Fruit fly (Drosophila melanogaster) whole organism, adult: Measurements from ENCODE around the gene CG42404.

Experiments
- CG11617 ChIP-seq: fragments of 200-800 bp; sonication (Bioruptor generic); optimal IDR thresholded peaks from 2 replicates; lab custom pipeline; 2017; ENCODE audit warnings: mild to moderate bottlenecking, missing biosample characterization, missing genetic modification reagents, missing genetic modification characterization
- CG12768 ChIP-seq: fragments of 200-800 bp; sonication (Bioruptor generic); optimal IDR thresholded peaks from 2 replicates; lab custom pipeline; 2017; ENCODE audit warnings: missing biosample characterization, missing genetic modification characterization, mild to moderate bottlenecking, moderate library complexity, missing genetic modification reagents
- CG14711 ChIP-seq: fragments of 200-800 bp; sonication (Bioruptor generic); optimal IDR thresholded peaks from 2 replicates; lab custom pipeline; 2018; ENCODE audit warnings: missing biosample characterization, mild to moderate bottlenecking, missing genetic modification characterization, moderate library complexity
- CG1620 ChIP-seq: fragments of 200-800 bp; sonication (Bioruptor generic); optimal IDR thresholded peaks from 2 replicates; lab custom pipeline; 2016; ENCODE audit warnings: missing biosample characterization, missing genetic modification characterization
- CG33017 ChIP-seq: fragments of 200-800 bp; sonication (Bioruptor generic); optimal IDR thresholded peaks from 2 replicates; lab custom pipeline; 2018; ENCODE audit warnings: missing biosample characterization, mild to moderate bottlenecking, missing genetic modification characterization, moderate library complexity
- CG5204 ChIP-seq: fragments of 200-800 bp; sonication (Bioruptor generic); optimal IDR thresholded peaks from 2 replicates; lab custom pipeline; 2016; ENCODE audit warnings: missing biosample characterization, missing genetic modification characterization
- CG7045 ChIP-seq: fragments of 200-800 bp; sonication (Bioruptor generic); optimal IDR thresholded peaks from 2 replicates; lab custom pipeline; 2017; ENCODE audit warnings: missing biosample characterization, mild to moderate bottlenecking, missing genetic modification characterization
- CG7101 ChIP-seq: fragments of 200-800 bp; sonication (Bioruptor generic); optimal IDR thresholded peaks from 2 replicates; lab custom pipeline; 2018; ENCODE audit warnings: missing biosample characterization, mild to moderate bottlenecking, missing genetic modification characterization, moderate library complexity
- Clk ChIP-seq: fragments of 200-800 bp; sonication (Bioruptor generic); optimal IDR thresholded peaks from 2 replicates; lab custom pipeline; 2017; ENCODE audit warnings: missing biosample characterization, missing genetic modification characterization
- Crg-1 ChIP-seq: fragments of 200-800 bp; sonication (Bioruptor generic); optimal IDR thresholded peaks from 2 replicates; lab custom pipeline; 2016; ENCODE audit warnings: missing biosample characterization, missing genetic modification characterization
- Hr96 ChIP-seq: fragments of 200-800 bp; sonication (Bioruptor generic); optimal IDR thresholded peaks from 2 replicates; lab custom pipeline; 2016; ENCODE audit warnings: missing biosample characterization, missing genetic modification characterization
- Mnt ChIP-seq: fragments of 200-800 bp; sonication (Bioruptor generic); optimal IDR thresholded peaks from 2 replicates; lab custom pipeline; 2016; ENCODE audit warnings: missing biosample characterization, mild to moderate bottlenecking, missing genetic modification characterization
- bab1 ChIP-seq: fragments of 200-800 bp; sonication (Bioruptor generic); optimal IDR thresholded peaks from 3 replicates; lab custom pipeline; 2019; ENCODE audit warnings: missing biosample characterization, mild to moderate bottlenecking, missing genetic modification characterization, moderate library complexity
- cic ChIP-seq: fragments of 200-800 bp; sonication (Bioruptor generic); optimal IDR thresholded peaks from 2 replicates; lab custom pipeline; 2017; ENCODE audit warnings: missing biosample characterization, mild to moderate bottlenecking, missing genetic modification characterization, moderate library complexity
- cnc ChIP-seq, 2 experiments: fragments of >200 bp; optimal IDR thresholded peaks; 2 replicates each; lab custom pipeline; 2017
- kay ChIP-seq: fragments of 200-800 bp; sonication (Bioruptor generic); peaks from one replicate; lab custom pipeline; 2016; ENCODE audit warnings: missing biosample characterization, missing genetic modification characterization, borderline replicate concordance
- ovo ChIP-seq: fragments of 200-800 bp; sonication (Bioruptor generic); optimal IDR thresholded peaks from 2 replicates; lab custom pipeline; 2016; ENCODE audit warnings: missing biosample characterization, missing genetic modification characterization
- pad ChIP-seq: fragments of 200-800 bp; sonication (Bioruptor generic); optimal IDR thresholded peaks from 3 replicates; lab custom pipeline; 2017; ENCODE audit warnings: missing biosample characterization, missing genetic modification characterization, mild to moderate bottlenecking, moderate library complexity, missing genetic modification reagents
- tj ChIP-seq: fragments of 200-800 bp; sonication (Bioruptor generic); optimal IDR thresholded peaks from 3 replicates; lab custom pipeline; 2017; ENCODE audit warnings: missing biosample characterization, mild to moderate bottlenecking, missing genetic modification characterization, moderate library complexity
- toe ChIP-seq: fragments of 200-800 bp; sonication (Bioruptor generic); optimal IDR thresholded peaks from 2 replicates; lab custom pipeline; 2016; ENCODE audit warnings: missing biosample characterization, missing genetic modification characterization

CG42404 gene

DNA sequence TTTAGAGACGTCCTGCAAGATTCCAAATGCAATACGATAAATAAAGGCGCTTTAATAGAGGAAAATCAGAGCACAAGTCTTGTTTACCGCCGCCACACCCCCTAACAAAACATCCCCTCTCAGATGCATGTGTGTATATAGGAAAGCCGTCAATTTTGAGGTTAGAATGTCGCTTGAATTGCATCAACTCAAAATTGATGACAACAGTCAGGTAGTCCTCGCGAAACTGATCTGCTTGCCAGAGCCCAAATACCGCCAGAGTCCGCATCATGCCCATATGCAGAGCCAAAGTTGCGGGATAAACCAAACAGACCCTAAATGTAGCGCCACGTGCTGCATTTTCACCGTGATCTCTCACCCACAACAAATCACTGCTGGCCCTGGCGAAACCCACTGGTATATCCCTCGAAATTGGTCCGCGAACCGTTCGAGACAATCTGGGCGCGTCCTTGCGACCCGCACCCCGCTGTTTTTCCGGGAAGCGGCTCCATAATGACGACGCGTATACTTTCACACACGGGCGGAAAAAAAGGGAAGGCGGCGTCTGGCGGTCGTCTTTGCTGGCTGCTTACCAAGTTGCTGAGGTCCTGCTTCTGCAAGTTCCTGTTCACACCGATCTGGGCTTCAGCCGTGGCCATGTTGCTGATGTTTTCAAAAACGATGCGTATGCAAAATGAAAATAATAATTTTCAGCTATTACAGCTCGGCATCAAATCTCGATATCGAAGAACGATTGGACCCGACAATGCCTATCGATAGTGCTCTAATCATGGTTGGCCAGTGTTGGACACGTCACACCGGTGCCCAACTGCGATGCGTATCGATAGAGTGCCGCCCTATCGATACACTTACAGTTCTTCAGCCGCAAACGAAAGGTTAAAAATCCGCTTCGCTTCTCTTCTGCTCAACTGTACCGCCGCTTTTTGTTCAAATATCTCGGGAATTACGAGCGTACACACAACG is 13.1 kb downstream of the CG42404 start, which contains the start of the genes eIF2gamma and Set:
Gene eIF2gamma, minus strand, starts transcription at position 749 of the 963 bp plus-strand sequence.
Gene Set, plus strand, starts transcription at position 843 of the 963 bp plus-strand sequence.
- TF ChIP-seq ovo (GFP tag; lab: Kevin White, UChicago) (peak; percentile 47), pad (GFP tag; lab: Kevin White, UChicago) (peak; percentile 63), CG33017 (tag; lab: Kevin White, UChicago) (peak; percentile 29), Mnt (GFP tag; lab: Kevin White, UChicago) (peak; percentile 79), Clk (GFP tag; lab: Kevin White, UChicago) (peak; percentile 60), bab1 (GFP tag; lab: Kevin White, UChicago) (peak; percentile 55), toe (GFP tag; lab: Kevin White, UChicago) (no peak), CG5204 (GFP tag; lab: Kevin White, UChicago) (no peak), CG7101 (tag; lab: Kevin White, UChicago) (peak; percentile 61), CG7045 (GFP tag; lab: Kevin White, UChicago) (no peak), cic (no peak), Hr96 (no peak), Crg-1 (GFP tag; lab: Kevin White, UChicago) (peak; percentile 30), CG14711 (tag; lab: Kevin White, UChicago) (peak; percentile 26), CG12768 (GFP tag; lab: Kevin White, UChicago) (peak; percentile 41), cnc (optimal IDR thresholded peaks at IDR 0.05; lab: Kevin White, UChicago) (no peak), CG1620 (GFP tag; lab: Kevin White, UChicago) (peak; percentile 68), tj (GFP tag; lab: Kevin White, UChicago) (peak; percentile 72), kay (GFP tag; lab: Kevin White, UChicago) (no peak), CG11617 (no peak)

DNA sequence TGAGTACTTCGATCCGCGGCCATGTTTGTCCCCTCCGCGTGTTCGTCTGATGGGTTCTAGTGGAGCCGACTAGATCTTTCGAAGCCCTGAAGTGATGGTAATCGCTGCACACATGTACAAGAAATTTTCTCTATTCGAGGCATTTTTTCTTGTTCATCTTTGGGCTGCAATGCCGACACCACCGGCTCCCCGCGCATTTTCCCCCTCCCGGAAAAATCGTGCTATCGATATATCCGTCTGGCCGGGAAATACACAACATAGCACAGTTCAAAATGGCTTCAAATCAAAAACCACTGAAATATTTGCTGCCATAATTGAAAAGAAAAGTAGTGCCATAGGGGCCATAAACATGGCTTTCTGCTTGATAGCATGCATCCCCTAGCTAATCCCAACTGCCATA is 14.1 kb downstream of the CG42404 start:
- TF ChIP-seq CG7045 (GFP tag; lab: Kevin White, UChicago) (no peak), CG7101 (tag; lab: Kevin White, UChicago) (no peak), Hr96 (no peak), cnc (optimal IDR thresholded peaks at IDR 0.05; lab: Kevin White, UChicago) (no peak), CG33017 (tag; lab: Kevin White, UChicago) (no peak), CG1620 (GFP tag; lab: Kevin White, UChicago) (no peak), bab1 (GFP tag; lab: Kevin White, UChicago) (no peak), Clk (GFP tag; lab: Kevin White, UChicago) (no peak), ovo (GFP tag; lab: Kevin White, UChicago) (no peak), Crg-1 (GFP tag; lab: Kevin White, UChicago) (no peak), cic (no peak), CG14711 (tag; lab: Kevin White, UChicago) (no peak), CG11617 (no peak), Mnt (GFP tag; lab: Kevin White, UChicago) (no peak), CG12768 (GFP tag; lab: Kevin White, UChicago) (no peak), toe (GFP tag; lab: Kevin White, UChicago) (no peak), pad (GFP tag; lab: Kevin White, UChicago) (no peak), kay (GFP tag; lab: Kevin White, UChicago) (no peak), CG5204 (GFP tag; lab: Kevin White, UChicago) (no peak), tj (GFP tag; lab: Kevin White, UChicago) (no peak)

- peak; percentile 17 for TF ChIP-seq Crg-1 (GFP tag; lab: Kevin White, UChicago)
- peak; percentile 46 for TF ChIP-seq CG7101 (tag; lab: Kevin White, UChicago)
- TF ChIP-seq pad (GFP tag; lab: Kevin White, UChicago), result no peak
- TF ChIP-seq Mnt (GFP tag; lab: Kevin White, UChicago), result peak; percentile 60
- TF ChIP-seq Clk (GFP tag; lab: Kevin White, UChicago), result no peak
- peak; percentile 74 for TF ChIP-seq bab1 (GFP tag; lab: Kevin White, UChicago)
- TF ChIP-seq toe (GFP tag; lab: Kevin White, UChicago), result no peak
- TF ChIP-seq CG7045 (GFP tag; lab: Kevin White, UChicago), result no peak
- TF ChIP-seq cnc (optimal IDR thresholded peaks at IDR 0.05; lab: Kevin White, UChicago), result no peak
- no peak for TF ChIP-seq kay (GFP tag; lab: Kevin White, UChicago)
- no peak for TF ChIP-seq CG5204 (GFP tag; lab: Kevin White, UChicago)
- TF ChIP-seq CG12768 (GFP tag; lab: Kevin White, UChicago), result no peak
- peak; percentile 43 for TF ChIP-seq CG33017 (tag; lab: Kevin White, UChicago)
- peak; percentile 51 for TF ChIP-seq CG11617
- TF ChIP-seq CG1620 (GFP tag; lab: Kevin White, UChicago), result peak; percentile 20
- peak; percentile 59 for TF ChIP-seq CG14711 (tag; lab: Kevin White, UChicago)
- no peak for TF ChIP-seq cic
Measured at dm6 chr3R:15265406-15266040, 15.6 kb downstream of the CG42404 start, which contains the start of gene ATPsynO. Gene ATPsynO, plus strand, starts transcription at chr3R:15265591.

DNA sequence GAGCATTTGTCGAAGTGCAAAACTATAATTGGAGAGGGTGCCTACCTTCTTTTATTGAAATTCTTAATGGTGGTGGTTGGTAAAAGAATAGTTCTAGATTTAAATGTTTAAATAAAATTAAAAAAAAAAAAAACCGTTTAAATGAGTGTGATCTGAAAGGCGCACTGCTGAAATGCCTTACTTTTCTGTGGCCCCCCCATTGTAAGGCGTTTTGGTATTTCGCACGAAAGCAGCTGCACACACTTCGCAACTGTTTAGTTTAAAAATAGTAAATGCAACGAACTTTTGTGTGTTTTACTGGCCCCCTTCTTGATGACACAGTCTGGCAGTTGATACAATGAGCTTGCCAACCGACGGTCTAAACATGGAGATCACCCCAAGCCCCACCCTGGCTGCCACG is 18.5 kb downstream of the CG42404 start, which contains the start of the genes CG14864 and Zip88E:
Gene CG14864, minus strand, starts transcription at position 113 of the 400 bp plus-strand sequence.
Gene Zip88E, plus strand, starts transcription at position 237 of the 400 bp plus-strand sequence.
- TF ChIP-seq CG5204 (GFP tag; lab: Kevin White, UChicago) (no peak), bab1 (GFP tag; lab: Kevin White, UChicago) (peak; percentile 16)
